Worm (Caenorhabditis elegans): ENCODE results near the gene cec-2.

The cec-2 gene

DNA sequence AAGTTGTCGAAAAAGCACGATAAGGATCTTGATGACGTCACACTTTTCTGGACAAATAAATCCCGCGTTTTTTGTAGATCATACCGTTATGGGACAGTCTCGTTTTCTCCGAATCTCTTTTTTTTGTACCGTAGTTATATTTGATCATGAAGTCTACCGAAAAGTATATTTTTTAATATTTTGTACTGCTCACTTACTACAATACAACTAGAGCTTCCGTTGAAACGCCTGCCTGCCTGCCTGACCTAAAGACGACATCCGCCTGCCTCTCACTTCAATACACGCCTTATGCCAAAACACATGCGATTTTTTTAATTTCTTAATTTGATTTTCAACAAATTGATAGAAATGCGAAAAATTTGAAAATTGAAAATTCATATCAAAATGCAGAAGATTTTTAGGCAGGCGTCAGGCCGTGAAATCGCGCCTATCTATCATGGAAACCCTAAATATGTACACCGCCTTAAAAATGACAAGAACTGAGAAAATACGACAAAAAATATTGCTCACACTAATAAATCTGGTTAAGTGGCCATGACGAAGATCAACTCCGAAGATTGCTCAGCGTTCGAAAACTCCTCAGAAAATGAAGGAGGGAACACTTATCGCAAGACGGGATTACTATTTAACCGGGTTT is 55.2 kb downstream of the cec-2 start, which contains the start of gene W09G12.8:
W09G12.8 (plus strand) TSS at position 587 of the 637 bp plus-strand sequence.
- TF ChIP-seq zip-8 (tag; optimal IDR thresholded peaks at IDR 0.05) (peak; percentile 0), nhr-237 (tag; optimal IDR thresholded peaks at IDR 0.05) (no peak), nhr-12 (tag; optimal IDR thresholded peaks at IDR 0.05) (no peak)
